Worm (Caenorhabditis elegans): ENCODE measurements around the gene R74.2.

DNA sequence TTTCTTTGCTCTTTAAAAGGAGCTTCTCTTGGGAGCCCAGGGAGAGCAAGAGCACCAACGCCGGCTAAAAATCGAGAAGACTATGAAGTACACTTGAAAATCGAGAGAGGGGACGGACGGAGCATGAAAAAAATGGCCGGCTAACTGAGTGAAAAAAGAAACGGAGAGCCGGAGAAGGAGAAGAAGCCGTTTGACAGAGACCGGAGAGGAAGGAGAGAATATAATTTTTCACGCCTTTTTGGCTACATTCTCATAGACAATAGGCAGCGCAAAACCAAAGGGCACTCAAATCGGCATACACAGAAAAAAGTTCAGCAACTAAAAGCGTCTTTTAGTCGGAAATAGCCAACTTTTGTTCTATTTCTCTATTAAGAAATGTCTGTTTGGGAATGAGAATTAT is 33.6 kb downstream of the R74.2 start:
- TF ChIP-seq lim-6 (tag; optimal IDR thresholded peaks at IDR 0.05), result no peak
- no peak for TF ChIP-seq hlh-30 (tag; optimal IDR thresholded peaks at IDR 0.05; ENCODE audit: insufficient read depth)
- TF ChIP-seq pqm-1 (tag; optimal IDR thresholded peaks at IDR 0.05), result no peak
- no peak for TF ChIP-seq nhr-11 (tag; optimal IDR thresholded peaks at IDR 0.05)
- TF ChIP-seq tbx-2 (tag; optimal IDR thresholded peaks at IDR 0.05), result no peak
- no peak for TF ChIP-seq T23F11.4 (GFP tag; optimal IDR thresholded peaks at IDR 0.05)
- no peak for TF ChIP-seq dve-1 (tag; optimal IDR thresholded peaks at IDR 0.05)
- no peak for TF ChIP-seq sox-4 (tag; optimal IDR thresholded peaks at IDR 0.05)

Data from whole organism, late embryonic.